Worm (Caenorhabditis elegans) whole organism, L1 larva: ENCODE results near the gene ZC239.5.

Source experiments
- F16B12.6 ChIP-seq: fragments of 150-350 bp; optimal IDR thresholded peaks from 2 replicates; lab custom pipeline; 2014; ENCODE audit warnings: missing biosample characterization, missing genetic modification characterization
- alr-1 ChIP-seq: fragments of 200-800 bp; sonication (Bioruptor generic); optimal IDR thresholded peaks from 2 replicates; lab custom pipeline; 2018; ENCODE audit warnings: borderline replicate concordance, mild to moderate bottlenecking, missing genetic modification characterization, missing compliant biosample characterization
- aly-2 ChIP-seq: fragments of 150-350 bp; optimal IDR thresholded peaks from 2 replicates; lab custom pipeline; 2014; ENCODE audit warnings: missing biosample characterization, missing genetic modification characterization
- ceh-90 ChIP-seq: sonication (generic microtip); optimal IDR thresholded peaks from 2 replicates; lab custom pipeline; 2016; ENCODE audit warnings: missing genetic modification characterization, missing compliant biosample characterization
- egl-27 ChIP-seq, 2 experiments: fragments of 150-350 bp in 1 of 2; sonication (generic microtip); optimal IDR thresholded peaks; 3 replicates each; lab custom pipeline; 2017 to 2018; ENCODE audit warnings: missing biosample characterization in 2 of 2, missing genetic modification characterization in 2 of 2, missing genetic modification reagents in 2 of 2
- elt-2 ChIP-seq: sonication (generic microtip); optimal IDR thresholded peaks from 2 replicates; lab custom pipeline; 2016; ENCODE audit warnings: missing genetic modification characterization, mild to moderate bottlenecking, inconsistent platforms, missing compliant biosample characterization, missing genetic modification reagents
- fkh-10 ChIP-seq: sonication (generic microtip); optimal IDR thresholded peaks from 2 replicates; lab custom pipeline; 2017; ENCODE audit warnings: missing biosample characterization, missing genetic modification reagents, missing genetic modification characterization
- hlh-4 ChIP-seq: sonication (generic microtip); optimal IDR thresholded peaks from 2 replicates; lab custom pipeline; 2016; ENCODE audit warnings: mild to moderate bottlenecking, missing genetic modification characterization, missing compliant biosample characterization
- nhr-28 ChIP-seq: fragments of 150-350 bp; optimal IDR thresholded peaks from 2 replicates; lab custom pipeline; 2014; ENCODE audit warnings: missing biosample characterization, missing genetic modification characterization
- nhr-77 ChIP-seq: fragments of 150-350 bp; optimal IDR thresholded peaks from 2 replicates; lab custom pipeline; 2014; ENCODE audit warnings: missing biosample characterization, missing genetic modification characterization
- snpc-4 ChIP-seq: fragments of 150-350 bp; optimal IDR thresholded peaks from 2 replicates; lab custom pipeline; 2014; ENCODE audit warnings: missing biosample characterization, missing genetic modification characterization
- unc-62 ChIP-seq: fragments of 150-350 bp; optimal IDR thresholded peaks from 2 replicates; lab custom pipeline; 2014; ENCODE audit warnings: missing biosample characterization, missing genetic modification reagents, missing genetic modification characterization
- zag-1 ChIP-seq: fragments of 150-350 bp; optimal IDR thresholded peaks from 2 replicates; lab custom pipeline; 2014; ENCODE audit warnings: missing biosample characterization, missing genetic modification characterization

DNA sequence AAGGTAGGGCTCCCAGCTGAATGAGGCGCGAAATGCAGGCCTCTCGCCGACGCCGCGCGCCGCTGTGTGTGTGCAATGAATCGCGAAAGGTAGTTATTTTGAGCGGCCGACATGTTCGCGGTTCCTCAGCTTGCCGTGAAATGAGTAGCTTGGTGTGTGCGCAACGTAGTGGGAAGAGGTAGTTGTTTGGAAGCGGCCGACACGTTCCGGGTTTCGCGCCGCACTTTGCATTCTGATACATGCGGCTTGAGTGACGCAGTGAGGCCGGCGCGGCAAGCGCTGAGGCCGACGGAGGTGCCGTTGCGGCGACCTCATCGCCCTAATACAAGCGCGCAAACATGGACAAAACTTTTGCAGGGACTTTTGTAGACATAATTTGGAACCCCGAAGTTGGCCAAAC is 14.7 kb upstream of the ZC239.5 start:
- TF ChIP-seq aly-2 (tag; lab: Kevin White, UChicago): no peak
- no peak for TF ChIP-seq nhr-28 (tag; lab: Kevin White, UChicago)
- no peak for TF ChIP-seq fkh-10 (GFP tag; lab: Kevin White, UChicago)
- TF ChIP-seq zag-1 (tag; lab: Kevin White, UChicago): no peak
- TF ChIP-seq hlh-4 (tag; lab: Kevin White, UChicago): no peak
- TF ChIP-seq egl-27 (tag; optimal IDR thresholded peaks at IDR 0.05; lab: Kevin White, UChicago): no peak
- no peak for TF ChIP-seq nhr-77 (tag; lab: Kevin White, UChicago)
- TF ChIP-seq snpc-4 (tag; lab: Kevin White, UChicago): no peak
- no peak for TF ChIP-seq F16B12.6
- TF ChIP-seq elt-2: no peak
- no peak for TF ChIP-seq unc-62 (GFP tag; lab: Kevin White, UChicago)
- TF ChIP-seq ceh-90 (tag; lab: Kevin White, UChicago): no peak
- TF ChIP-seq alr-1: no peak
